Worm (Caenorhabditis elegans) whole organism, mixed stage, embryonic: ENCODE data around the gene Y17G9B.5.

ENCODE experiments used
- M03D4.4 ChIP-seq: sonication (generic microtip); optimal IDR thresholded peaks from 2 replicates; lab custom pipeline; 2017; ENCODE audit warnings: mild to moderate bottlenecking, missing genetic modification characterization, missing compliant biosample characterization
- ceh-39 ChIP-seq: fragments of 150-350 bp; optimal IDR thresholded peaks from 2 replicates; lab custom pipeline; 2014; ENCODE audit warnings: missing biosample characterization, missing genetic modification characterization
- ceh-43 ChIP-seq: fragments of 200-800 bp; sonication (Bioruptor generic); optimal IDR thresholded peaks from 2 replicates; lab custom pipeline; 2018; ENCODE audit warnings: mild to moderate bottlenecking, missing genetic modification characterization, moderate library complexity, missing compliant biosample characterization
- ceh-83 ChIP-seq: fragments of 200-800 bp; sonication (Bioruptor generic); optimal IDR thresholded peaks from 2 replicates; lab custom pipeline; 2018; ENCODE audit warnings: mild to moderate bottlenecking, missing genetic modification characterization, missing compliant biosample characterization
- ces-1 ChIP-seq: fragments of 150-350 bp; optimal IDR thresholded peaks from 2 replicates; lab custom pipeline; 2014; ENCODE audit warnings: missing biosample characterization, missing genetic modification reagents, missing genetic modification characterization
- drap-1 ChIP-seq: fragments of 200-800 bp; sonication (Bioruptor generic); optimal IDR thresholded peaks from 3 replicates; lab custom pipeline; 2018; ENCODE audit warnings: mild to moderate bottlenecking, missing genetic modification characterization, missing compliant biosample characterization
- elt-3 ChIP-seq: fragments of 150-350 bp; optimal IDR thresholded peaks from 2 replicates; lab custom pipeline; 2014; ENCODE audit warnings: missing biosample characterization, missing genetic modification characterization
- flh-1 ChIP-seq: fragments of 200-800 bp; sonication (Bioruptor generic); optimal IDR thresholded peaks from 2 replicates; lab custom pipeline; 2018; ENCODE audit warnings: mild to moderate bottlenecking, missing genetic modification characterization, moderate library complexity, missing compliant biosample characterization
- ham-2 ChIP-seq: fragments of 200-800 bp; sonication (Bioruptor generic); optimal IDR thresholded peaks from 2 replicates; lab custom pipeline; 2018; ENCODE audit warnings: mild to moderate bottlenecking, missing genetic modification characterization, missing compliant biosample characterization
- hlh-1 ChIP-seq: fragments of 150-350 bp; optimal IDR thresholded peaks from 2 replicates; lab custom pipeline; 2014; ENCODE audit warnings: missing biosample characterization, missing genetic modification reagents, missing genetic modification characterization
- lin-13 ChIP-seq: fragments of 150-350 bp; optimal IDR thresholded peaks from 2 replicates; lab custom pipeline; 2014; ENCODE audit warnings: missing biosample characterization, missing genetic modification characterization
- lin-32 ChIP-seq: fragments of 200-800 bp; sonication (Bioruptor generic); optimal IDR thresholded peaks from 2 replicates; lab custom pipeline; 2018; ENCODE audit warnings: mild to moderate bottlenecking, missing genetic modification characterization, missing compliant biosample characterization
- lsy-2 ChIP-seq: fragments of 150-350 bp; optimal IDR thresholded peaks from 2 replicates; lab custom pipeline; 2014; ENCODE audit warnings: missing biosample characterization, missing genetic modification characterization
- mab-5 ChIP-seq: fragments of 150-350 bp; optimal IDR thresholded peaks from 2 replicates; lab custom pipeline; 2014; ENCODE audit warnings: missing biosample characterization, missing genetic modification characterization
- mep-1 ChIP-seq: fragments of 150-350 bp; optimal IDR thresholded peaks from 2 replicates; lab custom pipeline; 2017; ENCODE audit warnings: missing biosample characterization, missing genetic modification reagents, missing genetic modification characterization, inconsistent platforms
- mls-2 ChIP-seq: sonication (generic microtip); optimal IDR thresholded peaks from 2 replicates; lab custom pipeline; 2016; ENCODE audit warnings: mild to moderate bottlenecking, missing genetic modification characterization, moderate library complexity, missing compliant biosample characterization
- nhr-12 ChIP-seq: fragments of 150-350 bp; optimal IDR thresholded peaks from 2 replicates; lab custom pipeline; 2014; ENCODE audit warnings: missing biosample characterization, missing genetic modification characterization
- nhr-237 ChIP-seq: fragments of 150-350 bp; optimal IDR thresholded peaks from 2 replicates; lab custom pipeline; 2014; ENCODE audit warnings: missing biosample characterization, missing genetic modification characterization
- nhr-76 ChIP-seq: sonication (generic microtip); optimal IDR thresholded peaks from 2 replicates; lab custom pipeline; 2017; ENCODE audit warnings: missing biosample characterization, missing genetic modification characterization
- pha-4 ChIP-seq: fragments of 150-350 bp; optimal IDR thresholded peaks from 2 replicates; lab custom pipeline; 2018; ENCODE audit warnings: missing biosample characterization, missing genetic modification reagents, missing genetic modification characterization
- sem-2 ChIP-seq: fragments of 200-800 bp; sonication (Bioruptor generic); optimal IDR thresholded peaks from 2 replicates; lab custom pipeline; 2018; ENCODE audit warnings: mild to moderate bottlenecking, missing genetic modification characterization, missing compliant biosample characterization
- snpc-4 ChIP-seq: fragments of 150-350 bp; optimal IDR thresholded peaks from 2 replicates; lab custom pipeline; 2014; ENCODE audit warnings: missing biosample characterization, missing genetic modification characterization
- sptf-1 ChIP-seq: sonication (generic microtip); optimal IDR thresholded peaks from 2 replicates; lab custom pipeline; 2017; ENCODE audit warnings: mild to moderate bottlenecking, missing genetic modification characterization, moderate library complexity, missing compliant biosample characterization
- tbx-8 ChIP-seq: fragments of 200-800 bp; sonication (Bioruptor generic); optimal IDR thresholded peaks from 2 replicates; lab custom pipeline; 2018; ENCODE audit warnings: mild to moderate bottlenecking, missing genetic modification characterization, moderate library complexity, missing compliant biosample characterization
- unc-120 ChIP-seq: sonication (generic microtip); optimal IDR thresholded peaks from 2 replicates; lab custom pipeline; 2017; ENCODE audit warnings: missing genetic modification characterization, missing compliant biosample characterization; ENCODE audit not compliant: poor library complexity, severe bottlenecking
- unc-39 ChIP-seq: fragments of 150-350 bp; optimal IDR thresholded peaks from 2 replicates; lab custom pipeline; 2014; ENCODE audit warnings: missing biosample characterization, missing genetic modification characterization
- zip-8 ChIP-seq: fragments of 150-350 bp; optimal IDR thresholded peaks from 2 replicates; lab custom pipeline; 2014; ENCODE audit warnings: missing biosample characterization, missing genetic modification characterization
- ztf-11 ChIP-seq: fragments of 150-350 bp; optimal IDR thresholded peaks from 2 replicates; lab custom pipeline; 2014; ENCODE audit warnings: missing biosample characterization, missing genetic modification characterization

The Y17G9B.5 gene

DNA sequence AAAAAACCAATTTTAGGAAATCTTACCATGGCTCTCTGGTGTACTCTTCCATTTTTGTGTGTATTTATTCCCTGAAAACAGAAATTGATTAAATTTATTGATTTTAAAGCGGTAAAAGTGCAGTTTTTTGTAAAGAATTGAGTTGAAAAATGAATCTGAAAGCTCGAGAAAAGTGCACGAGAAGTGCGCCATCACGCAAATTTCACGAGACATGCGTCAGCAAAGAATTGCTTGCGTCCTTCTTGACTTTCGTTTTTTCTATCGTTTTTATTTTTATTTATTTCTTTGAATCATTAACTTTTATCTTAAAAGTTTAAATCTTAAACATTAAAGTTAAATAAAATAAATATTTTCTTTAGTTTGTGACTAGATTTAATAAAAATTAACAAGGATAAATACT lies 4.6 kb upstream of the Y17G9B.5 start, which contains the start of gene timm-17B.1:
Gene timm-17B.1, minus strand, starts transcription at position 71 of the 400 bp plus-strand sequence.
- no peak for TF ChIP-seq mls-2 (tag; lab: Kevin White, UChicago)
- TF ChIP-seq snpc-4 (tag; lab: Kevin White, UChicago) = no peak
- peak; percentile 68 for TF ChIP-seq lin-13
- TF ChIP-seq lsy-2 = peak; percentile 83
- peak; percentile 1 for TF ChIP-seq pha-4
- TF ChIP-seq sptf-1 (tag; lab: Kevin White, UChicago) = no peak
- TF ChIP-seq ces-1 (GFP tag; lab: Kevin White, UChicago) = peak; percentile 49
- no peak for TF ChIP-seq nhr-76 (tag; lab: Kevin White, UChicago)
- TF ChIP-seq mep-1 = peak; percentile 68
- TF ChIP-seq nhr-237 = peak; percentile 33

DNA sequence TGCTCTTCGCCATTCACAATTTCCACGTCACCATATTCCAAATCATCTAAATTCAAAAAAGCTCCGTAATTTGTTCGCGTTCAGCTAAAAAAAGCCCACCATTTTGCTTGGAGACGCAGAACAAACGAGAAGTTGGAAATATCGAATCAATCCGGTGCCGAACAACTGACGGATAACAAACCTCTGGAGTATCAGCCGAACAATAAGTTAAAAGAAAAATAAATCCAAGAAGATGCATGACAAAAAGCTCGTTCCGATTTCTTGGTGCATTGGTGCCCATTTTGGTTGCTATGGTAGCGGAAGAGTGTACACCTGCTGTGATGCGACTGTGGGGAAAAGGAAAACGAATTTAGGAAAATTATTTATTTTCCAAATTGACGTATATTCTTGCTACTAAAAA lies 2.5 kb upstream of the Y17G9B.5 start, which contains the start of gene tctn-1:
Gene tctn-1, minus strand, starts transcription at position 280 of the 400 bp plus-strand sequence.
- TF ChIP-seq lin-32 (GFP tag; lab: Kevin White, UChicago) = no peak
- TF ChIP-seq sem-2 (GFP tag; lab: Kevin White, UChicago) = no peak
- no peak for TF ChIP-seq M03D4.4 (tag; lab: Kevin White, UChicago)
- no peak for TF ChIP-seq elt-3
- TF ChIP-seq mep-1 = no peak
- TF ChIP-seq hlh-1 (tag; lab: Kevin White, UChicago) = peak; percentile 30

DNA sequence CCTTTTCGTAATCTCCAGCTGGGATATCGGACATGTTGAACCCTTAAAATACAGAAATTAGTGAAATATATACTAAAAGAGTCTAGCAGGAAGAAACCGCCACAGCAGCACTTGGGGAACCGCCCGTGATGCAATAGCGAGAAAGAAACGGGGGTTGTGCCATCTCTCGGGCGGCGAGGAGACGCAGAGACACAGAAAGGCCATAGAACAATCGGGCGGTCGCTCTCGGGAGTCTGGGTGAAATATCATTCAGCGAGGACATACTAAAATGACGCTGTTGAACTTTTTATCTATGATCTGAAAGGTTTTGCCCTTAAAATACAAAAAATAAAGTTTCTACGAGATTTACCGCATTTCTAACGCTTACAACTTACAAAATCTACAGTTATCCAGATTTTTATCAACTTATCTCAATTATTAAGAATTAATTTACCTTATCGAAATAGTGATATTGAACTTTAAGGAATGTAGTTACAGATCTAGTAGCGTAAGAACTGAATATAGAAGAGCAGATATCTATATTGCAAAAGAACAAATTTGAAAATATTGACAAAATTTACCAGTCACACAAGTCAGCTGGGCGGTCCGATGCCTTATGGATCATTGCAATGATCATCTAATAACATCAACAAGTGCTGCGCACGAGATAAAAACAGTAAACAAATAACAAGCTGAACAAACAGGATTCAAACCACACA lies 1.5 kb upstream of the Y17G9B.5 start, which contains the start of gene cyc-2.1:
Gene cyc-2.1, minus strand, starts transcription at position 605 of the 698 bp plus-strand sequence.
- peak; percentile 22 for TF ChIP-seq pha-4
- peak; percentile 58 for TF ChIP-seq sptf-1 (tag; lab: Kevin White, UChicago)
- TF ChIP-seq ham-2 (GFP tag; lab: Kevin White, UChicago) = no peak
- peak; percentile 22 for TF ChIP-seq ces-1 (GFP tag; lab: Kevin White, UChicago)
- peak; percentile 33 for TF ChIP-seq drap-1 (GFP tag; lab: Kevin White, UChicago)
- no peak for TF ChIP-seq ceh-43 (GFP tag; lab: Kevin White, UChicago)
- TF ChIP-seq zip-8 (tag; lab: Kevin White, UChicago) = peak; percentile 30
- TF ChIP-seq mep-1 = peak; percentile 55
- no peak for TF ChIP-seq tbx-8 (GFP tag; lab: Kevin White, UChicago)
- TF ChIP-seq lsy-2 = peak; percentile 76
- TF ChIP-seq nhr-237 = peak; percentile 6
- no peak for TF ChIP-seq nhr-76 (tag; lab: Kevin White, UChicago)
- TF ChIP-seq nhr-12 (tag; lab: Kevin White, UChicago) = no peak
- TF ChIP-seq M03D4.4 (tag; lab: Kevin White, UChicago) = peak; percentile 31
- TF ChIP-seq flh-1 = peak; percentile 4

DNA sequence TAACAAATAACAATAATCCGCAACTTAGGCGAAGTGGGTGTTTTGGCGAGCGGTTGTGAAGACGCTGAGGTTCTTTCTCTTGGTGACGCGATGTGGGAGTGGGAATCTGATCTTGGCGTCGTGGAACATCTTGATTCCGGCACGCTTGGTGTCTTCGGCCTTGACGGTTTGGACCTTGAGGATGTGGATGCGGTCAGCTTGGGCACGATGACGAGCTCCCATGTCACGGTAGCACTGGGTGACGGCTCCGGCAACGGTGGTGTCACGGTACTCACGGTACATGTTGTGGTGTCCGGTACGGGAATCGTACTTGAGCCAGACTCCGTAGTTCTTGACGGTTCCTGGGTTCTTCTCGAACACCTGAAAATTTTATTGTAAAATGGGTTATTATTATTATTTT lies 885 bp upstream of the Y17G9B.5 start:
- TF ChIP-seq ztf-11 (tag; lab: Kevin White, UChicago) = no peak
- TF ChIP-seq unc-39 = no peak
- TF ChIP-seq tbx-8 (GFP tag; lab: Kevin White, UChicago) = no peak
- TF ChIP-seq flh-1 = no peak
- no peak for TF ChIP-seq lin-32 (GFP tag; lab: Kevin White, UChicago)
- no peak for TF ChIP-seq mep-1
- no peak for TF ChIP-seq lsy-2
- no peak for TF ChIP-seq ces-1 (GFP tag; lab: Kevin White, UChicago)
- TF ChIP-seq ham-2 (GFP tag; lab: Kevin White, UChicago) = no peak
- TF ChIP-seq mab-5 (tag; lab: Kevin White, UChicago) = no peak
- no peak for TF ChIP-seq snpc-4 (tag; lab: Kevin White, UChicago)
- no peak for TF ChIP-seq unc-120 (tag; lab: Kevin White, UChicago)
- TF ChIP-seq ceh-43 (GFP tag; lab: Kevin White, UChicago) = no peak
- no peak for TF ChIP-seq elt-3
- TF ChIP-seq ceh-39 (tag; lab: Kevin White, UChicago) = no peak
- TF ChIP-seq mls-2 (tag; lab: Kevin White, UChicago) = no peak

DNA sequence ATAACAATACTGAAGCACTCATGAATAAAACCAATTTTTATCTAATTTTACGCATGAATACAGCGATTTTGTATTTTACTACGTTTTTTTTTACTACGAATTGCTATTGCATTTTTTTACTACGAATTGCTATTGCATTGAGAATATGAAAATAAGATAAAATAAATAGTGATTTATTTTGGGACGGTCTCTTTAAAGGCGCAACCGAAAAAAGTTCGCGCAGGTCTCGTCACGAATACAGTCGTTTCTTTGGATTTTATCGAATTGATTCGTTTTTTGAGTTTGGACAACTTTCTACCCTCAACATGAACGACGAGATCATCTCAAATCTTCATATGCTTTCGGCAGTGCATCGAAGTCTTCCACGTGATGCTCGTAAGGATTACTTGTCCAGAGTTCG lies 1.8 kb downstream of the Y17G9B.5 start, which contains the start of gene Y17G9B.4:
Gene Y17G9B.4, plus strand, starts transcription at position 306 of the 400 bp plus-strand sequence.
- TF ChIP-seq zip-8 (tag; lab: Kevin White, UChicago) (no peak), nhr-237 (no peak), sptf-1 (tag; lab: Kevin White, UChicago) (no peak), mep-1 (no peak), ceh-83 (GFP tag; lab: Kevin White, UChicago) (no peak), nhr-76 (tag; lab: Kevin White, UChicago) (no peak)
